Worm (Caenorhabditis elegans): Measurements from ENCODE around the gene T27C5.10.

The T27C5.10 gene

ce11 chrV:17395374-17395773 lies 34.6 kb downstream of the T27C5.10 start, which contains the start of gene srh-120:
Gene srh-120 (plus strand): TSS chrV:17395674.
- TF ChIP-seq ztf-29 (GFP tag; IDR thresholded peaks at IDR 0.05) (no peak), tab-1 (GFP tag; IDR thresholded peaks at IDR 0.05) (no peak), T22C8.4 (GFP tag; IDR thresholded peaks at IDR 0.05) (no peak), ref-1 (GFP tag; conservative IDR thresholded peaks at IDR 0.05) (no peak), cog-1 (tag; optimal IDR thresholded peaks at IDR 0.05) (no peak), klf-2 (GFP tag; conservative IDR thresholded peaks at IDR 0.05) (no peak)

- TF ChIP-seq T22C8.4 (GFP tag; IDR thresholded peaks at IDR 0.05) (no peak), flt-1 (GFP tag; IDR thresholded peaks at IDR 0.05) (no peak), tab-1 (GFP tag; IDR thresholded peaks at IDR 0.05) (no peak), ztf-23 (GFP tag; IDR thresholded peaks at IDR 0.05) (no peak), ztf-29 (GFP tag; IDR thresholded peaks at IDR 0.05) (no peak), klf-2 (GFP tag; conservative IDR thresholded peaks at IDR 0.05) (no peak), med-1 (GFP tag; optimal IDR thresholded peaks at IDR 0.05; ENCODE audit: insufficient read depth) (no peak), cog-1 (tag; optimal IDR thresholded peaks at IDR 0.05) (no peak), ref-1 (GFP tag; conservative IDR thresholded peaks at IDR 0.05) (no peak)
These were observed 50.0 kb downstream of the T27C5.10 start, which contains the start of gene Y20C6A.4 for ce11 chrV:17379932-17380331. Gene Y20C6A.4 (plus strand): TSS chrV:17380232.

Data from whole organism, midembryonic.